Worm (Caenorhabditis elegans): ENCODE measurements around the gene Y55F3AM.21.
A peak's percentile ranks its signal among the peaks of the same experiment; 100 is the strongest.

Y55F3AM.21 gene

DNA sequence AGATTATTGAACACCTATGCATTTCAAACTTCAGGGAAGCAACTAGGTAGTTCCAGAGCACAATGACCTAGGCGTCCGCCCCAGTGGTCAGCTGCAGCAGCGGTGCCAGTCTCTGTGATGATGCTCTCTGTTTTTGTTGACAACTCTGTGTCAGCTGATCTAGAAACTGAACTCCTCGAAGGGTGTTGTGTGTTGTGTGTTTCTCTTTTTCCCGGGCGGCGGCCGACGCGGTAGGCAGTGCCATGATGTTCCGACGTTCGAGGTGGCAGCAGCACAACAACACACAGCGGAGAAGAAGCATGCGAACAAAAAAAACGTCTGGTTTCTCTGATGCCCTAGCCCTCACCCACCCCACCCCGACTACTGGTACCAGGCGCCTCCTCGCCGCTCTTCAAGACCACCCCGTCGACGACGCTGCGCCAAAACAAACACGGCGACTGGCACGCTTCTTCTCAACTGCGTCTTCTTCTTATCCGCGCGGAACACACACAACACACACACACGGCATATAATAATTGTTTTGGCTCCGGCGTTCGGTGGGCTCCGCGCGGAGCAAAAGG is 12.9 kb upstream of the Y55F3AM.21 start (continued):
- TF ChIP-seq pha-4 (GFP tag; IDR thresholded peaks at IDR 0.05) (peak; percentile 26; the same call in 1 of the 2 replicates), pha-4 (tag; optimal IDR thresholded peaks at IDR 0.05) (no peak), F26F4.8 (GFP tag; conservative IDR thresholded peaks at IDR 0.05) (no peak), hmg-1.1 (GFP tag; IDR thresholded peaks at IDR 0.05) (0 out of 2 replicates have a peak, but pooled peaks have one; percentile 22), cey-2 (tag; optimal IDR thresholded peaks at IDR 0.05; ENCODE audit: borderline replicate concordance, insufficient read depth) (no peak), nhr-102 (tag; optimal IDR thresholded peaks at IDR 0.05) (no peak), ceh-62 (tag; optimal IDR thresholded peaks at IDR 0.05) (no peak), duxl-1 (tag; optimal IDR thresholded peaks at IDR 0.05; ENCODE audit: poor library complexity) (no peak), hlh-30 (tag; optimal IDR thresholded peaks at IDR 0.05; ENCODE audit: insufficient read depth) (peak; percentile 19), aha-1 (tag) (peak; percentile 46), fkh-10 (GFP tag; optimal IDR thresholded peaks at IDR 0.05) (no peak), hif-1 (tag; optimal IDR thresholded peaks at IDR 0.05) (peak in 1 of 2 experiments; percentile 39), nhr-41 (GFP tag; IDR thresholded peaks at IDR 0.05) (no peak), sdz-12 (GFP tag; optimal IDR thresholded peaks at IDR 0.05) (no peak), lim-7 (GFP tag; IDR thresholded peaks at IDR 0.05) (no peak), F49E8.2 (tag; optimal IDR thresholded peaks at IDR 0.05; ENCODE audit: borderline replicate concordance) (no peak), dmd-9 (GFP tag; IDR thresholded peaks at IDR 0.05) (no peak), R02D3.7 (tag; optimal IDR thresholded peaks at IDR 0.05) (no peak), daf-8 (GFP tag; IDR thresholded peaks at IDR 0.05) (no peak), mxl-2 (GFP tag; conservative IDR thresholded peaks at IDR 0.05) (no peak), ZK337.2 (GFP tag; IDR thresholded peaks at IDR 0.05) (no peak), attf-4 (tag; optimal IDR thresholded peaks at IDR 0.05) (no peak), set-16 (GFP tag; IDR thresholded peaks at IDR 0.05) (peak; percentile 82), ceh-28 (tag; optimal IDR thresholded peaks at IDR 0.05) (no peak), lin-13 (GFP tag; optimal IDR thresholded peaks at IDR 0.05) (no peak), Y48G9A.11 (GFP tag; IDR thresholded peaks at IDR 0.05) (no peak), php-3 (GFP tag; IDR thresholded peaks at IDR 0.05) (0 out of 2 replicates have a peak, but pooled peaks have one; percentile 7), zfp-3 (GFP tag; conservative IDR thresholded peaks at IDR 0.05) (no peak), T26A8.4 (GFP tag; IDR thresholded peaks at IDR 0.05) (no peak), snpc-4 (tag; optimal IDR thresholded peaks at IDR 0.05) (no peak), snpc-1.2 (GFP tag; IDR thresholded peaks at IDR 0.05) (no peak), lin-38 (GFP tag; IDR thresholded peaks at IDR 0.05) (no peak), nhr-48 (tag; optimal IDR thresholded peaks at IDR 0.05) (no peak), mes-2 (tag; optimal IDR thresholded peaks at IDR 0.05; ENCODE audit: poor library complexity, severe bottlenecking) (no peak), saeg-2 (GFP tag; IDR thresholded peaks at IDR 0.05) (no peak), hlh-11 (tag; optimal IDR thresholded peaks at IDR 0.05) (peak; percentile 85), D1046.2 (GFP tag; IDR thresholded peaks at IDR 0.05) (no peak)

DNA sequence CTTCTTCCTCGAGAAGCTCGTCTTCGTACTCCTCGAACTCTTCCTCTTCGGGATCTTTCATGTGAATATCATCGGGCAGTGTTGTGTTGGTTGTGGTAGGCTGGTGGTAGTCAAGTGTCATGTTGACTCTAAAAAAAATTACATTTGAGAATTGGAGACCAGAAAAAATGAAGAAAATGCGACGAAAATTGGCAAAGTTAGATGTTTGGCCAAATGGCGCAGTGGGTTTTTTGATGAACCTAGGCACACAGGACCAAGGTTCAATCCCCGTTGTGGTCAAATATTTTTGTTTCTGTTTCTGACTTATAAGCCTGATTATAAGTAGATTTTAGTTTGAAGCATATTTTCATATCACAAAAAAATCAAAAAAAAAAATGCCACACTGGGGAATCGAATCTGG is 11.6 kb upstream of the Y55F3AM.21 start:
- TF ChIP-seq ceh-62 (tag; optimal IDR thresholded peaks at IDR 0.05) (no peak), zfp-3 (GFP tag; conservative IDR thresholded peaks at IDR 0.05) (no peak), Y48G9A.11 (GFP tag; IDR thresholded peaks at IDR 0.05) (0 out of 2 replicates have a peak, but pooled peaks have one; percentile 16), nhr-11 (tag; optimal IDR thresholded peaks at IDR 0.05) (no peak), T20F7.1 (GFP tag; optimal IDR thresholded peaks at IDR 0.05) (no peak), daf-16 (GFP tag; optimal IDR thresholded peaks at IDR 0.05) (no peak), daf-16 (tag; optimal IDR thresholded peaks at IDR 0.05) (peak; percentile 6)

Measured in whole organism, L4 larva.